Fruit fly (Drosophila melanogaster): ENCODE results near the gene pira.

The pira gene

DNA sequence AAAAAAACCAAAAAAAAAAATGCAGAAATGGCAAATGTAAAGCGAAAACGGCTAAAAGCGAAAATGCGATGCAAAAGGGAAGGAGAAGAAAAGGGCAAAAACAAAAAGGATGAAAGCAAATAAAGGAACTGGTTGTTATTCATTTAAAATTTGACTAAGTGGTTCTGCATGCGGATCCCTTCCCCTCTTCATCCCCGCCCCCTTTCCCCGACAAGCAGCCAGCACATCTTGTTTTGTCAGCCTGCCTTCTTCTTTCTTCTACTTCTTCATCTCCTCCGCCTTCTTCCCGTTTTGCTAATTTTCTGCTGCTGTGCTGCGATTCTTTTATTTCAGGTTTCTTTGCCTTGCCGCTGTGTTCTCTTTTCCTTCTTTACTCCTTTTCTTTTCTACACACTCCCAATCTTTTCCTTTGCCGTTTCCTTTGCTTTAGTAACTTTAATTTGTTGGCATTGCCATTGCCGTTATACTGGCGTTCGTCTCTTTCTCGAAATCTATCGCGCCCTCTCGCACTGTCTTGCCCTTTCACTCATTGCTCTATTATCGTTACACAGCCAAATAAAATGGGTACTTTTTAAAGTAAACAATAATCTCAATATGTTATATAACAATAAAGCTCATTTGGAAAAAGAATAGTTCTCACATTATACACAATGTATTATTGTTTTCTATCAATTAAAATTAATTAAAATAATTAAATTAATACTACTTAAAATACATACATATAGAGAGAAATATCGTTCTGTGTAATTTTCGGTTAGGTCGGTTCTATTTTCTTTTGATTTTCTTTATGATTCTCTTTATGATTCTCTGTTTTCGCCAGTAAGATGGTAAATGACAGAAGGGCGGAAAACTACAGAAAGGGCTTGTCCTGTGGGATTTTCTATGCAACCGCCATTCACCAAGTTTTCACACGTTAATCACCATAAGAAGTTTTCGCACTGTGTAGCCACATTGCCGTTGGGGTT is 15.4 kb downstream of the pira start (continued):
- TF ChIP-seq Chrac-16 (GFP tag; optimal IDR thresholded peaks at IDR 0.05) (no peak), CG32767 (GFP tag; IDR thresholded peaks at IDR 0.05) (no peak), cwo (GFP tag; optimal IDR thresholded peaks at IDR 0.05) (peak; percentile 54), sens-2 (GFP tag; IDR thresholded peaks at IDR 0.05) (no peak), CG2875 (GFP tag; optimal IDR thresholded peaks at IDR 0.05) (no peak), CG8478 (optimal IDR thresholded peaks at IDR 0.05) (no peak), insv (GFP tag; optimal IDR thresholded peaks at IDR 0.05) (no peak), CkIIα-i1 (GFP tag; IDR thresholded peaks at IDR 0.05) (no peak), bab2 (GFP tag; optimal IDR thresholded peaks at IDR 0.05) (no peak), gro (GFP tag; optimal IDR thresholded peaks at IDR 0.05) (no peak), CG15073 (GFP tag; optimal IDR thresholded peaks at IDR 0.05) (no peak), CG15011 (GFP tag; optimal IDR thresholded peaks at IDR 0.05) (peak; percentile 10), gce (GFP tag; IDR thresholded peaks at IDR 0.05) (no peak), ro (GFP tag; IDR thresholded peaks at IDR 0.05) (no peak), BtbVII (GFP tag; optimal IDR thresholded peaks at IDR 0.05) (peak; percentile 10), sisA (GFP tag; IDR thresholded peaks at IDR 0.05) (peak; percentile 45), CG43689 (GFP tag; IDR thresholded peaks at IDR 0.05) (no peak), Ets97D (GFP tag; optimal IDR thresholded peaks at IDR 0.05) (no peak), wek (GFP tag; optimal IDR thresholded peaks at IDR 0.05) (no peak), HLH54F (GFP tag; optimal IDR thresholded peaks at IDR 0.05) (no peak), Scr (GFP tag; IDR thresholded peaks at IDR 0.05; ENCODE audit: partially characterized antibody) (no peak), lmd (GFP tag; IDR thresholded peaks at IDR 0.05) (0 out of 2 replicates have a peak, but pooled peaks have one; percentile 34), yki (optimal IDR thresholded peaks at IDR 0.05) (no peak), Rfx (GFP tag; IDR thresholded peaks at IDR 0.05) (no peak), CG13287 (GFP tag; IDR thresholded peaks at IDR 0.05; ENCODE audit: partially characterized antibody) (no peak), Hey (tag; optimal IDR thresholded peaks at IDR 0.05) (no peak), CG2678 (tag; optimal IDR thresholded peaks at IDR 0.05) (peak; percentile 84), tll (GFP tag; optimal IDR thresholded peaks at IDR 0.05) (peak in 1 of 2 experiments; percentile 57), CG12744 (GFP tag; optimal IDR thresholded peaks at IDR 0.05) (no peak), CG14014 (GFP tag; IDR thresholded peaks at IDR 0.05) (no peak), Vsx1 (GFP tag; optimal IDR thresholded peaks at IDR 0.05) (no peak), Fer3 (tag; optimal IDR thresholded peaks at IDR 0.05) (peak; percentile 51), lbe (GFP tag; optimal IDR thresholded peaks at IDR 0.05) (no peak), CG10979 (tag; optimal IDR thresholded peaks at IDR 0.05) (peak; percentile 83), pros (GFP tag; optimal IDR thresholded peaks at IDR 0.05) (peak; percentile 81), Sox100B (GFP tag; optimal IDR thresholded peaks at IDR 0.05) (peak; percentile 64), Jarid2 (GFP tag; optimal IDR thresholded peaks at IDR 0.05) (no peak), Asciz (GFP tag; optimal IDR thresholded peaks at IDR 0.05) (peak; percentile 32), CG8924 (tag; optimal IDR thresholded peaks at IDR 0.05) (peak; percentile 89), Xbp1 (GFP tag; optimal IDR thresholded peaks at IDR 0.05) (peak; percentile 21), CG12071 (GFP tag; optimal IDR thresholded peaks at IDR 0.05) (no peak), GATAe (GFP tag; conservative IDR thresholded peaks at IDR 0.05) (no peak), CG13424 (tag; optimal IDR thresholded peaks at IDR 0.05) (peak; percentile 62), Nf-YB (GFP tag; optimal IDR thresholded peaks at IDR 0.05) (peak; percentile 49), CG8359 (GFP tag; optimal IDR thresholded peaks at IDR 0.05; ENCODE audit: borderline replicate concordance) (no peak), CG31365 (tag; optimal IDR thresholded peaks at IDR 0.05) (no peak), CG11504 (tag; optimal IDR thresholded peaks at IDR 0.05) (peak; percentile 83), CG3838 (GFP tag; optimal IDR thresholded peaks at IDR 0.05) (no peak), CG18619 (GFP tag; optimal IDR thresholded peaks at IDR 0.05) (peak; percentile 24)

Measured in whole organism, embryonic.